Fruit fly (Drosophila melanogaster) whole organism, embryonic: Measurements from ENCODE around the gene Prosalpha6.
A peak's percentile ranks its signal among the peaks of the same experiment; 100 is the strongest.

ENCODE experiments used
- Atf-2 ChIP-seq: fragments of 200-800 bp; sonication (Bioruptor generic); optimal IDR thresholded peaks from 2 replicates; lab custom pipeline; 2016; ENCODE audit warnings: missing biosample characterization, missing genetic modification characterization
- CG10366 ChIP-seq: fragments of 200-800 bp; sonication (Bioruptor generic); IDR thresholded peaks from 2 replicates; pipeline ENCODE4 v1.3.6; 2022; ENCODE audit warnings: missing biosample characterization, missing genetic modification characterization
- CG11398 ChIP-seq: fragments of 200-800 bp; sonication (Bioruptor generic); optimal IDR thresholded peaks from 2 replicates; lab custom pipeline; 2016; ENCODE audit warnings: missing biosample characterization, missing genetic modification characterization
- CG11695 ChIP-seq: fragments of 200-800 bp; sonication (Bioruptor generic); IDR thresholded peaks from 3 replicates; pipeline ENCODE4 v1.3.6; 2022; ENCODE audit warnings: missing biosample characterization, missing genetic modification characterization
- CG12104 ChIP-seq: fragments of 200-800 bp; sonication (Bioruptor generic); optimal IDR thresholded peaks from 3 replicates; lab custom pipeline; 2016; ENCODE audit warnings: missing biosample characterization, missing genetic modification characterization
- CG12219 ChIP-seq: fragments of 200-800 bp; sonication (Bioruptor generic); optimal IDR thresholded peaks from 3 replicates; lab custom pipeline; 2018; ENCODE audit warnings: missing biosample characterization, mild to moderate bottlenecking, missing genetic modification characterization
- CG12942 ChIP-seq: fragments of 200-800 bp; sonication (Bioruptor generic); optimal IDR thresholded peaks from 3 replicates; lab custom pipeline; 2016; ENCODE audit warnings: missing biosample characterization, missing genetic modification characterization
- CG13287 ChIP-seq: fragments of 200-800 bp; sonication (Bioruptor generic); IDR thresholded peaks from 2 replicates; pipeline ENCODE4 v1.3.6; 2022; ENCODE audit warnings: missing biosample characterization, missing genetic modification characterization; ENCODE audit not compliant: partially characterized antibody
- CG15073 ChIP-seq: fragments of 200-800 bp; sonication (Bioruptor generic); optimal IDR thresholded peaks from 2 replicates; lab custom pipeline; 2016; ENCODE audit warnings: missing biosample characterization, missing genetic modification characterization
- CG17361 ChIP-seq: fragments of 200-800 bp; sonication (Bioruptor generic); IDR thresholded peaks from 3 replicates; pipeline ENCODE4 v1.3.6; 2022; ENCODE audit warnings: missing biosample characterization, missing genetic modification characterization
- CG1832 ChIP-seq: fragments of 200-800 bp; sonication (Bioruptor generic); optimal IDR thresholded peaks from 2 replicates; lab custom pipeline; 2017; ENCODE audit warnings: missing biosample characterization, mild to moderate bottlenecking, missing genetic modification characterization, inconsistent platforms
- CG18599 ChIP-seq: fragments of 200-800 bp; sonication (Bioruptor generic); optimal IDR thresholded peaks from 3 replicates; lab custom pipeline; 2017; ENCODE audit warnings: missing biosample characterization, missing genetic modification characterization, mild to moderate bottlenecking, moderate library complexity, missing genetic modification reagents
- CG2678 ChIP-seq: fragments of 200-800 bp; sonication (Bioruptor generic); optimal IDR thresholded peaks from 3 replicates; lab custom pipeline; 2019; ENCODE audit warnings: missing biosample characterization, mild to moderate bottlenecking, missing genetic modification characterization, moderate library complexity
- CG31441 ChIP-seq: fragments of 200-800 bp; sonication (Bioruptor generic); IDR thresholded peaks from 2 replicates; pipeline ENCODE4 v1.3.6; 2022; ENCODE audit warnings: missing biosample characterization, missing genetic modification characterization
- CG32532 ChIP-seq: fragments of 200-800 bp; sonication (Bioruptor generic); IDR thresholded peaks from 2 replicates; pipeline ENCODE4 v1.3.6; 2022; ENCODE audit warnings: missing biosample characterization, missing genetic modification characterization
- CG3281 ChIP-seq: fragments of 200-800 bp; sonication (Bioruptor generic); optimal IDR thresholded peaks from 3 replicates; lab custom pipeline; 2017; ENCODE audit warnings: missing biosample characterization, mild to moderate bottlenecking, missing genetic modification characterization
- CG3838 ChIP-seq: fragments of 200-800 bp; sonication (Bioruptor generic); optimal IDR thresholded peaks from 3 replicates; lab custom pipeline; 2016; ENCODE audit warnings: missing biosample characterization, missing genetic modification characterization
- CG4707 ChIP-seq: fragments of 200-800 bp; sonication (Bioruptor generic); optimal IDR thresholded peaks from 2 replicates; lab custom pipeline; 2018; ENCODE audit warnings: missing biosample characterization, mild to moderate bottlenecking, missing genetic modification characterization, moderate library complexity
- CG7987 ChIP-seq: fragments of 200-800 bp; sonication (Bioruptor generic); optimal IDR thresholded peaks from 2 replicates; lab custom pipeline; 2018; ENCODE audit warnings: missing biosample characterization, mild to moderate bottlenecking, missing genetic modification characterization, moderate library complexity
- CG8281 ChIP-seq: fragments of 200-800 bp; sonication (Bioruptor generic); optimal IDR thresholded peaks from 2 replicates; lab custom pipeline; 2018; ENCODE audit warnings: missing biosample characterization, mild to moderate bottlenecking, missing genetic modification characterization, moderate library complexity
- CG9932 ChIP-seq: fragments of 200-800 bp; sonication (Bioruptor generic); IDR thresholded peaks from 2 replicates; pipeline ENCODE4 v1.3.6; 2022; ENCODE audit warnings: missing biosample characterization, missing genetic modification characterization
- Camta ChIP-seq: fragments of 200-800 bp; sonication (Bioruptor generic); optimal IDR thresholded peaks from 2 replicates; lab custom pipeline; 2016; ENCODE audit warnings: missing biosample characterization, missing genetic modification characterization
- Chrac-16 ChIP-seq: fragments of 200-800 bp; sonication (Bioruptor generic); optimal IDR thresholded peaks from 3 replicates; lab custom pipeline; 2016; ENCODE audit warnings: missing biosample characterization, missing genetic modification characterization
- D19A ChIP-seq: fragments of 200-800 bp; optimal IDR thresholded peaks from 3 replicates; lab custom pipeline; 2019; ENCODE audit warnings: missing biosample characterization, mild to moderate bottlenecking, missing genetic modification characterization, moderate library complexity
- Deaf1 ChIP-seq: fragments of 200-800 bp; optimal IDR thresholded peaks from 3 replicates; lab custom pipeline; 2019; ENCODE audit warnings: missing biosample characterization, mild to moderate bottlenecking, missing genetic modification characterization, moderate library complexity
- Ets65A ChIP-seq: fragments of 200-800 bp; sonication (Bioruptor generic); peaks from one replicate; lab custom pipeline; 2016; ENCODE audit warnings: missing biosample characterization, missing genetic modification characterization
- Hey ChIP-seq: fragments of 200-800 bp; sonication (Bioruptor generic); optimal IDR thresholded peaks from 3 replicates; lab custom pipeline; 2018; ENCODE audit warnings: missing biosample characterization, mild to moderate bottlenecking, missing genetic modification characterization
- Hr39 ChIP-seq: fragments of >200 bp; optimal IDR thresholded peaks from 2 replicates; lab custom pipeline; 2017
- Med ChIP-seq: fragments of 200-800 bp; sonication (Bioruptor generic); peaks from one replicate; lab custom pipeline; 2016; ENCODE audit warnings: missing biosample characterization, missing genetic modification characterization, mild to moderate bottlenecking, inconsistent platforms, moderate library complexity
- Mrtf ChIP-seq: fragments of 200-800 bp; sonication (Bioruptor generic); IDR thresholded peaks from 3 replicates; pipeline ENCODE4 v1.3.6; 2022; ENCODE audit warnings: missing biosample characterization, missing genetic modification characterization
- NC2β ChIP-seq: fragments of 200-800 bp; sonication (Bioruptor generic); optimal IDR thresholded peaks from 2 replicates; lab custom pipeline; 2016; ENCODE audit warnings: missing biosample characterization, missing genetic modification characterization
- Rx ChIP-seq: fragments of 200-800 bp; sonication (Bioruptor generic); IDR thresholded peaks from 2 replicates; pipeline ENCODE4 v1.3.6; 2022; ENCODE audit warnings: missing biosample characterization, missing genetic modification characterization
- Xbp1 ChIP-seq: fragments of 200-800 bp; sonication (Bioruptor generic); optimal IDR thresholded peaks from 3 replicates; lab custom pipeline; 2016; ENCODE audit warnings: missing biosample characterization, mild to moderate bottlenecking, missing genetic modification characterization
- abd-A ChIP-seq: fragments of 200-800 bp; sonication (Bioruptor generic); optimal IDR thresholded peaks from 3 replicates; lab custom pipeline; 2019; ENCODE audit warnings: missing biosample characterization, mild to moderate bottlenecking, missing genetic modification characterization, moderate library complexity
- ac ChIP-seq: fragments of 200-800 bp; sonication (Bioruptor generic); optimal IDR thresholded peaks from 3 replicates; lab custom pipeline; 2017; ENCODE audit warnings: missing biosample characterization, mild to moderate bottlenecking, missing genetic modification characterization
- aop ChIP-seq: fragments of 200-800 bp; sonication (Bioruptor generic); IDR thresholded peaks from 2 replicates; pipeline ENCODE4 v1.3.6; 2022; ENCODE audit warnings: missing biosample characterization, missing genetic modification characterization
- bigmax ChIP-seq: fragments of 200-800 bp; sonication (Bioruptor generic); optimal IDR thresholded peaks from 2 replicates; lab custom pipeline; 2018; ENCODE audit warnings: missing biosample characterization, mild to moderate bottlenecking, missing genetic modification characterization
- bsh ChIP-seq, 2 experiments: fragments of 200-800 bp; sonication (Bioruptor generic); optimal IDR thresholded peaks; 2 replicates each; lab custom pipeline; 2017 to 2018; ENCODE audit warnings: mild to moderate bottlenecking in 2 of 2, missing biosample characterization in 2 of 2, missing genetic modification characterization in 2 of 2, moderate library complexity in 1 of 2
- chm ChIP-seq: fragments of 200-800 bp; sonication (Bioruptor generic); IDR thresholded peaks from 2 replicates; pipeline ENCODE4 v1.3.6; 2022; ENCODE audit warnings: missing biosample characterization, missing genetic modification characterization
- emc ChIP-seq: fragments of 200-800 bp; sonication (Bioruptor generic); optimal IDR thresholded peaks from 2 replicates; lab custom pipeline; 2016; ENCODE audit warnings: missing biosample characterization, missing genetic modification characterization
- eve ChIP-seq, 2 experiments: fragments of >200 bp; optimal IDR thresholded peaks; 2 replicates each; lab custom pipeline; 2017; ENCODE audit warnings: missing biosample characterization in 2 of 2, missing genetic modification characterization in 2 of 2
- exex ChIP-seq: fragments of 200-800 bp; sonication (Bioruptor generic); optimal IDR thresholded peaks from 4 replicates; lab custom pipeline; 2018; ENCODE audit warnings: missing biosample characterization, mild to moderate bottlenecking, missing genetic modification characterization, moderate library complexity
- fd64A ChIP-seq: fragments of 200-800 bp; sonication (Bioruptor generic); optimal IDR thresholded peaks from 3 replicates; lab custom pipeline; 2018; ENCODE audit warnings: missing biosample characterization, mild to moderate bottlenecking, missing genetic modification characterization
- hb ChIP-seq: fragments of 200-800 bp; sonication (Bioruptor generic); IDR thresholded peaks from 3 replicates; pipeline ENCODE4 v1.3.6; 2022; ENCODE audit warnings: missing biosample characterization, missing genetic modification characterization; ENCODE audit not compliant: partially characterized antibody
- lab ChIP-seq: fragments of 200-800 bp; sonication (Bioruptor generic); optimal IDR thresholded peaks from 3 replicates; lab custom pipeline; 2017; ENCODE audit warnings: missing biosample characterization, missing genetic modification characterization, mild to moderate bottlenecking, moderate library complexity, missing genetic modification reagents
- peb ChIP-seq: fragments of 200-800 bp; sonication (Bioruptor generic); IDR thresholded peaks from 2 replicates; pipeline ENCODE4 v1.3.6; 2022; ENCODE audit warnings: missing biosample characterization, missing genetic modification characterization
- pnt ChIP-seq: fragments of 200-800 bp; sonication (Bioruptor generic); optimal IDR thresholded peaks from 3 replicates; lab custom pipeline; 2016; ENCODE audit warnings: missing biosample characterization, missing genetic modification characterization
- schlank ChIP-seq: fragments of 200-800 bp; sonication (Bioruptor generic); optimal IDR thresholded peaks from 2 replicates; lab custom pipeline; 2018; ENCODE audit warnings: missing biosample characterization, mild to moderate bottlenecking, missing genetic modification characterization
- tll ChIP-seq, 2 experiments: fragments of 200-800 bp in 1 of 2; fragments of >200 bp in 1 of 2; sonication (Bioruptor generic) in 1 of 2; optimal IDR thresholded peaks; 2 replicates each; lab custom pipeline; 2017 to 2019; ENCODE audit warnings: missing biosample characterization in 2 of 2, missing genetic modification characterization in 2 of 2, mild to moderate bottlenecking in 1 of 2, moderate library complexity in 1 of 2
- zen2 ChIP-seq: fragments of 200-800 bp; sonication (Bioruptor generic); IDR thresholded peaks from 3 replicates; pipeline ENCODE4 v1.3.6; 2022; ENCODE audit warnings: missing biosample characterization, missing genetic modification characterization; ENCODE audit not compliant: partially characterized antibody
- zfh1 ChIP-seq: fragments of 200-800 bp; sonication (Bioruptor generic); IDR thresholded peaks from 3 replicates; pipeline ENCODE4 v1.3.6; 2022; ENCODE audit warnings: missing biosample characterization, missing genetic modification characterization

The Prosalpha6 gene

DNA sequence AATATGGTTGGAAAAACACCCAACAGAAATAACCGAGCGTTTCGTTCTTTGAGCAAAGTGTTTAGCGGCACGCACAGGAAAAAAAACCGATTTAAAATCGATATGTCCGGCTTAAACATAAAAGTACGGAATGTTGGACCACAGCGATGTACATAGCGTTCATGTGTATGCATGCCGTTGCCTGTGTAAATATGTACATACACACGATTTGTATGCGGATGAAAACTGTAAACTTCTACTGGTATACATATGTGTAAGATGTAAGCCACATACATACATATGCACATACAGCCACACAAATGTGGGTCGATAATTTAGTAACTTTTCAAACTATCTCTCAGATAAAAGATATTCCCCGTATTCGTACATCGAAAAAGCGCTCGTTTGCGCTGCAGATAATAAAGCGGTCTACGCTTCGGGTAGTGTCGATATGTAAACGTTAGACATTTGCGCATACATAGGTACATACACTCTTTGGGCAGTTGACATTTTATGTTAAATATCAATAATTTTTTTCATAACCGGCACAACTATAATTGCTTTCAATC is 28.6 kb downstream of the Prosalpha6 start (continued):
- TF ChIP-seq Med (GFP tag; lab: Kevin White, UChicago) (peak; percentile 73), CG31441 (GFP tag; lab: Robert Waterston, UW) (no peak), peb (GFP tag; lab: Robert Waterston, UW) (peak; percentile 33; the same call in 1 of the 2 replicates), Atf-2 (no peak), Rx (GFP tag; lab: Robert Waterston, UW) (no peak), CG8281 (tag; lab: Kevin White, UChicago) (no peak), Deaf1 (tag; lab: Kevin White, UChicago) (peak; percentile 81), CG2678 (no peak), CG18599 (GFP tag; lab: Kevin White, UChicago) (no peak), hb (GFP tag; lab: Robert Waterston, UW) (no peak), CG3838 (GFP tag; lab: Kevin White, UChicago) (no peak), zen2 (GFP tag; lab: Robert Waterston, UW) (no peak), zfh1 (GFP tag; lab: Robert Waterston, UW) (no peak), Ets65A (GFP tag; lab: Kevin White, UChicago) (no peak), CG11398 (no peak), aop (no peak), NC2β (GFP tag; lab: Kevin White, UChicago) (no peak), ac (GFP tag; lab: Kevin White, UChicago) (peak; percentile 73), bigmax (GFP tag; lab: Kevin White, UChicago) (no peak), fd64A (GFP tag; lab: Kevin White, UChicago) (peak; percentile 75), CG10366 (no peak), tll (GFP tag; optimal IDR thresholded peaks at IDR 0.05; lab: Kevin White, UChicago) (no peak), Chrac-16 (GFP tag; lab: Kevin White, UChicago) (no peak), Xbp1 (no peak), CG13287 (no peak), CG7987 (GFP tag; lab: Kevin White, UChicago) (peak; percentile 72), CG12219 (peak; percentile 20), CG3281 (GFP tag; lab: Kevin White, UChicago) (peak; percentile 45), CG11695 (GFP tag; lab: Robert Waterston, UW) (peak; percentile 55; the same call in 1 of the 3 replicates), emc (GFP tag; lab: Kevin White, UChicago) (no peak), Hr39 (no peak), exex (tag; lab: Kevin White, UChicago) (peak; percentile 55), CG4707 (peak; percentile 60), CG12104 (no peak), D19A (tag; lab: Kevin White, UChicago) (no peak), Hey (tag; lab: Kevin White, UChicago) (no peak), CG9932 (GFP tag; lab: Robert Waterston, UW) (no peak), Mrtf (GFP tag; lab: Robert Waterston, UW) (no peak), Camta (GFP tag; lab: Kevin White, UChicago) (no peak), pnt (no peak), bsh (GFP tag; optimal IDR thresholded peaks at IDR 0.05; lab: Kevin White, UChicago) (no peak), schlank (tag; lab: Kevin White, UChicago) (no peak), abd-A (tag; lab: Kevin White, UChicago) (no peak), CG12942 (no peak), lab (GFP tag; lab: Kevin White, UChicago) (no peak), CG1832 (GFP tag; lab: Kevin White, UChicago) (no peak), CG32532 (GFP tag; lab: Robert Waterston, UW) (no peak), eve (GFP tag; optimal IDR thresholded peaks at IDR 0.05; lab: Kevin White, UChicago) (peak in 1 of 2 experiments; percentile 91), chm (GFP tag; lab: Robert Waterston, UW) (peak; percentile 80), CG15073 (GFP tag; lab: Kevin White, UChicago) (no peak), CG17361 (GFP tag; lab: Robert Waterston, UW) (no peak)
